Fruit fly (Drosophila melanogaster) whole organism, embryonic: ENCODE data around the gene Btnd.
A peak's percentile ranks its signal among the peaks of the same experiment; 100 is the strongest.

ENCODE experiments used
- Antp ChIP-seq: fragments of 200-800 bp; sonication (Bioruptor generic); optimal IDR thresholded peaks from 3 replicates; lab custom pipeline; 2016; ENCODE audit warnings: missing biosample characterization, missing genetic modification characterization
- B-H1 ChIP-seq: fragments of 200-800 bp; sonication (Bioruptor generic); IDR thresholded peaks from 3 replicates; pipeline ENCODE4 v1.3.6; 2022; ENCODE audit warnings: missing biosample characterization, missing genetic modification characterization
- CG10462 ChIP-seq: fragments of 200-800 bp; sonication (Bioruptor generic); optimal IDR thresholded peaks from 2 replicates; lab custom pipeline; 2016; ENCODE audit warnings: missing biosample characterization, missing genetic modification characterization
- CG11456 ChIP-seq: fragments of 200-800 bp; sonication (Bioruptor generic); IDR thresholded peaks from 3 replicates; pipeline ENCODE4 v1.3.6; 2022; ENCODE audit warnings: missing biosample characterization, missing genetic modification characterization
- CG12299 ChIP-seq: fragments of 200-800 bp; sonication (Bioruptor generic); optimal IDR thresholded peaks from 2 replicates; lab custom pipeline; 2018; ENCODE audit warnings: missing biosample characterization, mild to moderate bottlenecking, missing genetic modification characterization
- CG12391 ChIP-seq: fragments of 200-800 bp; sonication (Bioruptor generic); optimal IDR thresholded peaks from 3 replicates; lab custom pipeline; 2018; ENCODE audit warnings: missing biosample characterization, mild to moderate bottlenecking, missing genetic modification characterization, moderate library complexity
- CG13287 ChIP-seq: fragments of 200-800 bp; sonication (Bioruptor generic); IDR thresholded peaks from 2 replicates; pipeline ENCODE4 v1.3.6; 2022; ENCODE audit warnings: missing biosample characterization, missing genetic modification characterization; ENCODE audit not compliant: partially characterized antibody
- CG13424 ChIP-seq: fragments of 200-800 bp; sonication (Bioruptor generic); optimal IDR thresholded peaks from 2 replicates; lab custom pipeline; 2019; ENCODE audit warnings: missing biosample characterization, mild to moderate bottlenecking, missing genetic modification characterization, moderate library complexity
- CG1529 ChIP-seq: fragments of 200-800 bp; sonication (Bioruptor generic); optimal IDR thresholded peaks from 3 replicates; lab custom pipeline; 2018; ENCODE audit warnings: missing biosample characterization, missing genetic modification characterization
- CG15479 ChIP-seq: fragments of 200-800 bp; sonication (Bioruptor generic); optimal IDR thresholded peaks from 3 replicates; lab custom pipeline; 2019; ENCODE audit warnings: missing biosample characterization, mild to moderate bottlenecking, missing genetic modification characterization, moderate library complexity
- CG17612 ChIP-seq: fragments of 200-800 bp; sonication (Bioruptor generic); IDR thresholded peaks from 2 replicates; pipeline ENCODE4 v1.3.6; 2022; ENCODE audit warnings: missing biosample characterization, missing genetic modification characterization
- CG17802 ChIP-seq: fragments of 200-800 bp; sonication (Bioruptor generic); optimal IDR thresholded peaks from 2 replicates; lab custom pipeline; 2018; ENCODE audit warnings: missing biosample characterization, mild to moderate bottlenecking, missing genetic modification characterization, moderate library complexity
- CG2199 ChIP-seq: fragments of 200-800 bp; sonication (Bioruptor generic); IDR thresholded peaks from 3 replicates; pipeline ENCODE4 v1.3.6; 2022; ENCODE audit warnings: missing biosample characterization, missing genetic modification characterization
- CG2712 ChIP-seq: fragments of 200-800 bp; optimal IDR thresholded peaks from 3 replicates; lab custom pipeline; 2019; ENCODE audit warnings: missing biosample characterization, mild to moderate bottlenecking, missing genetic modification characterization, moderate library complexity
- CG31441 ChIP-seq: fragments of 200-800 bp; sonication (Bioruptor generic); IDR thresholded peaks from 2 replicates; pipeline ENCODE4 v1.3.6; 2022; ENCODE audit warnings: missing biosample characterization, missing genetic modification characterization
- CG32767 ChIP-seq: fragments of 200-800 bp; sonication (Bioruptor generic); IDR thresholded peaks from 2 replicates; pipeline ENCODE4 v1.3.6; 2022; ENCODE audit warnings: missing biosample characterization, missing genetic modification characterization
- CG5953 ChIP-seq: fragments of 200-800 bp; sonication (Bioruptor generic); IDR thresholded peaks from 2 replicates; pipeline ENCODE4 v1.3.6; 2022; ENCODE audit warnings: missing biosample characterization, missing genetic modification characterization
- CG8290 ChIP-seq, 3 experiments: fragments of 200-800 bp; sonication (Bioruptor generic); optimal IDR thresholded peaks; 2 replicates each; lab custom pipeline; 2016 to 2019; ENCODE audit warnings: missing biosample characterization in 3 of 3, missing genetic modification characterization in 3 of 3, mild to moderate bottlenecking in 2 of 3, moderate library complexity in 1 of 3
- CG9609 ChIP-seq: fragments of 200-800 bp; sonication (Bioruptor generic); optimal IDR thresholded peaks from 3 replicates; lab custom pipeline; 2016; ENCODE audit warnings: missing biosample characterization, missing genetic modification characterization
- Drgx ChIP-seq: fragments of 200-800 bp; sonication (Bioruptor generic); IDR thresholded peaks from 2 replicates; pipeline ENCODE4 v1.3.6; 2022; ENCODE audit warnings: missing biosample characterization, missing genetic modification characterization
- Gug ChIP-seq: fragments of 200-800 bp; sonication (Bioruptor generic); IDR thresholded peaks from 4 replicates; pipeline ENCODE4 v1.3.6; 2022; ENCODE audit warnings: missing biosample characterization, missing genetic modification characterization
- HLH54F ChIP-seq: fragments of 200-800 bp; sonication (Bioruptor generic); optimal IDR thresholded peaks from 3 replicates; lab custom pipeline; 2016; ENCODE audit warnings: missing biosample characterization, missing genetic modification characterization
- Hsf ChIP-seq: fragments of 200-800 bp; sonication (Bioruptor generic); optimal IDR thresholded peaks from 3 replicates; lab custom pipeline; 2016; ENCODE audit warnings: missing biosample characterization, missing genetic modification characterization
- Opbp ChIP-seq: fragments of 200-800 bp; sonication (Bioruptor generic); IDR thresholded peaks from 3 replicates; pipeline ENCODE4 v1.3.6; 2022; ENCODE audit warnings: missing biosample characterization, missing genetic modification characterization; ENCODE audit not compliant: partially characterized antibody
- ash1 ChIP-seq: fragments of 200-800 bp; sonication (Bioruptor generic); optimal IDR thresholded peaks from 2 replicates; lab custom pipeline; 2018; ENCODE audit warnings: missing biosample characterization, mild to moderate bottlenecking, missing genetic modification characterization
- az2 ChIP-seq: fragments of 200-800 bp; sonication (Bioruptor generic); optimal IDR thresholded peaks from 3 replicates; lab custom pipeline; 2016; ENCODE audit warnings: missing biosample characterization, missing genetic modification characterization
- bowl ChIP-seq: fragments of 200-800 bp; sonication (Bioruptor generic); IDR thresholded peaks from 2 replicates; pipeline ENCODE4 v1.3.6; 2022; ENCODE audit warnings: missing biosample characterization, missing genetic modification characterization
- chn ChIP-seq: fragments of 200-800 bp; sonication (Bioruptor generic); optimal IDR thresholded peaks from 2 replicates; lab custom pipeline; 2016; ENCODE audit warnings: missing biosample characterization, missing genetic modification characterization
- danr ChIP-seq: fragments of 200-800 bp; sonication (Bioruptor generic); IDR thresholded peaks from 2 replicates; pipeline ENCODE4 v1.3.6; 2022; ENCODE audit warnings: missing biosample characterization, missing genetic modification characterization
- dmrt11E ChIP-seq: fragments of 200-800 bp; sonication (Bioruptor generic); optimal IDR thresholded peaks from 3 replicates; lab custom pipeline; 2018; ENCODE audit warnings: missing biosample characterization, mild to moderate bottlenecking, missing genetic modification characterization, moderate library complexity
- ftz-f1 ChIP-seq: fragments of 200-800 bp; sonication (Bioruptor generic); optimal IDR thresholded peaks from 2 replicates; lab custom pipeline; 2016; ENCODE audit warnings: missing biosample characterization, missing genetic modification characterization
- gsb ChIP-seq: fragments of 200-800 bp; sonication (Bioruptor generic); IDR thresholded peaks from 2 replicates; pipeline ENCODE4 v1.3.6; 2022; ENCODE audit warnings: missing biosample characterization, missing genetic modification characterization
- gt ChIP-seq: fragments of 200-800 bp; sonication (Bioruptor generic); IDR thresholded peaks from 2 replicates; pipeline ENCODE4 v1.3.6; 2022; ENCODE audit warnings: missing biosample characterization, missing genetic modification characterization
- ham ChIP-seq: fragments of 200-800 bp; sonication (Bioruptor generic); IDR thresholded peaks from 2 replicates; pipeline ENCODE4 v1.3.6; 2022; ENCODE audit warnings: missing biosample characterization, missing genetic modification characterization
- jumu ChIP-seq: fragments of 200-800 bp; sonication (Bioruptor generic); optimal IDR thresholded peaks from 3 replicates; lab custom pipeline; 2016; ENCODE audit warnings: missing biosample characterization, missing genetic modification characterization
- ken ChIP-seq: fragments of 200-800 bp; sonication (Bioruptor generic); IDR thresholded peaks from 3 replicates; pipeline ENCODE4 v1.3.6; 2022; ENCODE audit warnings: missing biosample characterization, missing genetic modification characterization
- kni ChIP-seq: fragments of 200-800 bp; sonication (Bioruptor generic); optimal IDR thresholded peaks from 3 replicates; lab custom pipeline; 2017; ENCODE audit warnings: mild to moderate bottlenecking, missing biosample characterization, missing genetic modification reagents, missing genetic modification characterization
- pita ChIP-seq: fragments of 200-800 bp; sonication (Bioruptor generic); optimal IDR thresholded peaks from 2 replicates; lab custom pipeline; 2017; ENCODE audit warnings: missing biosample characterization, mild to moderate bottlenecking, missing genetic modification characterization
- pzg ChIP-seq: fragments of 200-800 bp; sonication (Bioruptor generic); optimal IDR thresholded peaks from 3 replicates; lab custom pipeline; 2018; ENCODE audit warnings: missing biosample characterization, mild to moderate bottlenecking, missing genetic modification characterization, moderate library complexity
- row ChIP-seq: fragments of 200-800 bp; sonication (Bioruptor generic); IDR thresholded peaks from 3 replicates; pipeline ENCODE4 v1.3.6; 2022; ENCODE audit warnings: missing biosample characterization, missing genetic modification characterization
- salm ChIP-seq: fragments of 200-800 bp; sonication (Bioruptor generic); optimal IDR thresholded peaks from 2 replicates; lab custom pipeline; 2018; ENCODE audit warnings: missing biosample characterization, mild to moderate bottlenecking, missing genetic modification characterization
- schlank ChIP-seq: fragments of 200-800 bp; sonication (Bioruptor generic); optimal IDR thresholded peaks from 2 replicates; lab custom pipeline; 2018; ENCODE audit warnings: missing biosample characterization, mild to moderate bottlenecking, missing genetic modification characterization
- scrt ChIP-seq: fragments of 200-800 bp; sonication (Bioruptor generic); optimal IDR thresholded peaks from 2 replicates; lab custom pipeline; 2018; ENCODE audit warnings: missing biosample characterization, mild to moderate bottlenecking, missing genetic modification characterization, moderate library complexity
- sens ChIP-seq: fragments of 200-800 bp; sonication (Bioruptor generic); peaks from one replicate; lab custom pipeline; 2016; ENCODE audit warnings: missing biosample characterization, missing genetic modification characterization
- sim ChIP-seq: fragments of 200-800 bp; sonication (Bioruptor generic); IDR thresholded peaks from 2 replicates; pipeline ENCODE4 v1.3.6; 2022; ENCODE audit warnings: missing biosample characterization, missing genetic modification characterization
- sisA ChIP-seq: fragments of 200-800 bp; sonication (Bioruptor generic); IDR thresholded peaks from 2 replicates; pipeline ENCODE4 v1.3.6; 2022; ENCODE audit warnings: missing biosample characterization, missing genetic modification characterization
- so ChIP-seq: fragments of 200-800 bp; sonication (Bioruptor generic); IDR thresholded peaks from 3 replicates; pipeline ENCODE4 v1.3.6; 2022; ENCODE audit warnings: missing biosample characterization, missing genetic modification characterization
- ttk ChIP-seq: fragments of 200-800 bp; sonication (Bioruptor generic); IDR thresholded peaks from 2 replicates; pipeline ENCODE4 v2.1.2; 2022; ENCODE audit warnings: missing biosample characterization, missing genetic modification characterization
- vnd ChIP-seq: fragments of 200-800 bp; sonication (Bioruptor generic); IDR thresholded peaks from 3 replicates; pipeline ENCODE4 v1.3.6; 2022; ENCODE audit warnings: missing biosample characterization, missing genetic modification characterization; ENCODE audit not compliant: partially characterized antibody
- wek ChIP-seq: fragments of 200-800 bp; sonication (Bioruptor generic); optimal IDR thresholded peaks from 3 replicates; lab custom pipeline; 2018; ENCODE audit warnings: missing biosample characterization, mild to moderate bottlenecking, missing genetic modification characterization, moderate library complexity
- zfh2 ChIP-seq: fragments of 200-800 bp; sonication (Bioruptor generic); optimal IDR thresholded peaks from 2 replicates; lab custom pipeline; 2016; ENCODE audit warnings: missing biosample characterization, missing genetic modification characterization

Gene Btnd

dm6 chrX:6263614-6264130 lies 44.5 kb upstream of the Btnd start (continued):
- TF ChIP-seq CG13287 (GFP tag; lab: Robert Waterston, UW) (no peak), gsb (GFP tag; lab: Robert Waterston, UW) (peak; percentile 65), CG2712 (tag; lab: Kevin White, UChicago) (peak; percentile 77), CG32767 (GFP tag; lab: Robert Waterston, UW) (peak; percentile 56), CG12391 (tag; lab: Kevin White, UChicago) (peak; percentile 71), jumu (GFP tag; lab: Kevin White, UChicago) (no peak), row (GFP tag; lab: Robert Waterston, UW) (peak; percentile 76), CG15479 (no peak), sens (GFP tag; lab: Kevin White, UChicago) (peak; percentile 91), Drgx (GFP tag; lab: Robert Waterston, UW) (peak; percentile 52; the same call in 1 of the 2 replicates), chn (GFP tag; lab: Kevin White, UChicago) (peak; percentile 58), danr (GFP tag; lab: Robert Waterston, UW) (peak; percentile 59; the same call in 1 of the 2 replicates), vnd (GFP tag; lab: Robert Waterston, UW) (no peak), ash1 (GFP tag; lab: Kevin White, UChicago) (no peak), CG5953 (GFP tag; lab: Robert Waterston, UW) (no peak), Hsf (GFP tag; lab: Kevin White, UChicago) (peak; percentile 54), sim (no peak), CG13424 (tag; lab: Kevin White, UChicago) (peak; percentile 78), gt (no peak), Antp (GFP tag; lab: Kevin White, UChicago) (peak; percentile 45), wek (GFP tag; lab: Kevin White, UChicago) (peak; percentile 20), ken (no peak), pzg (no peak), az2 (GFP tag; lab: Kevin White, UChicago) (peak; percentile 49), CG11456 (peak; percentile 71; the same call in 1 of the 3 replicates), CG17802 (tag; lab: Kevin White, UChicago) (no peak), CG12299 (tag; lab: Kevin White, UChicago) (peak; percentile 62), pita (GFP tag; lab: Kevin White, UChicago) (no peak), ttk (peak; percentile 43; the same call in 1 of the 2 replicates), CG8290 (GFP tag; optimal IDR thresholded peaks at IDR 0.05; lab: Kevin White, UChicago) (no peak), CG8290 (tag; optimal IDR thresholded peaks at IDR 0.05; lab: Kevin White, UChicago) (peak in 1 of 2 experiments; percentile 64), so (GFP tag; lab: Robert Waterston, UW) (peak; percentile 79; the same call in 2 of the 3 replicates), kni (GFP tag; lab: Kevin White, UChicago) (no peak), schlank (tag; lab: Kevin White, UChicago) (peak; percentile 72), bowl (GFP tag; lab: Robert Waterston, UW) (no peak), dmrt11E (tag; lab: Kevin White, UChicago) (peak; percentile 1), Gug (GFP tag; lab: Robert Waterston, UW) (peak; percentile 64; the same call in 3 of the 4 replicates), CG17612 (no peak), CG31441 (GFP tag; lab: Robert Waterston, UW) (peak; percentile 81), Opbp (GFP tag; lab: Robert Waterston, UW) (no peak), CG9609 (GFP tag; lab: Kevin White, UChicago) (peak; percentile 49), HLH54F (peak; percentile 55), CG10462 (GFP tag; lab: Kevin White, UChicago) (peak; percentile 36), ham (GFP tag; lab: Robert Waterston, UW) (no peak), scrt (GFP tag; lab: Kevin White, UChicago) (peak; percentile 80), CG2199 (GFP tag; lab: Robert Waterston, UW) (no peak), sisA (GFP tag; lab: Robert Waterston, UW) (peak; percentile 61), zfh2 (GFP tag; lab: Kevin White, UChicago) (peak; percentile 37), CG1529 (peak; percentile 24), ftz-f1 (GFP tag; lab: Kevin White, UChicago) (no peak), B-H1 (GFP tag; lab: Robert Waterston, UW) (peak; percentile 39; the same call in 1 of the 3 replicates), salm (tag; lab: Kevin White, UChicago) (peak; percentile 66)
